Worm (Caenorhabditis elegans): ENCODE data around the gene srh-190.

srh-190 gene

ce11 chrV:3891919-3892318, 11.0 kb upstream of the srh-190 start, which contains the start of gene C17E7.12:
Gene C17E7.12 (minus strand): TSS chrV:3892019.
- TF ChIP-seq tbx-8 (GFP tag; optimal IDR thresholded peaks at IDR 0.05) (no peak), snpc-4 (tag; optimal IDR thresholded peaks at IDR 0.05) (no peak), drap-1 (GFP tag; optimal IDR thresholded peaks at IDR 0.05) (no peak), blmp-1 (tag; optimal IDR thresholded peaks at IDR 0.05) (no peak), unc-120 (tag; optimal IDR thresholded peaks at IDR 0.05; ENCODE audit: poor library complexity, severe bottlenecking) (no peak), mep-1 (tag; optimal IDR thresholded peaks at IDR 0.05) (no peak), nhr-12 (tag; optimal IDR thresholded peaks at IDR 0.05) (no peak), ceh-83 (GFP tag; optimal IDR thresholded peaks at IDR 0.05) (no peak), nhr-237 (tag; optimal IDR thresholded peaks at IDR 0.05) (no peak), ceh-43 (GFP tag; optimal IDR thresholded peaks at IDR 0.05) (no peak), elt-1 (tag; optimal IDR thresholded peaks at IDR 0.05; ENCODE audit: borderline replicate concordance, insufficient read depth) (no peak), ztf-11 (tag; optimal IDR thresholded peaks at IDR 0.05) (no peak), lsy-2 (tag; optimal IDR thresholded peaks at IDR 0.05) (no peak), sem-2 (GFP tag; optimal IDR thresholded peaks at IDR 0.05) (no peak), unc-62 (GFP tag; optimal IDR thresholded peaks at IDR 0.05) (no peak), ces-1 (GFP tag; optimal IDR thresholded peaks at IDR 0.05) (no peak), lin-13 (tag; optimal IDR thresholded peaks at IDR 0.05) (no peak)

- TF ChIP-seq blmp-1 (tag; optimal IDR thresholded peaks at IDR 0.05) (no peak), elt-1 (tag; optimal IDR thresholded peaks at IDR 0.05; ENCODE audit: borderline replicate concordance, insufficient read depth) (no peak), mep-1 (tag; optimal IDR thresholded peaks at IDR 0.05) (no peak), nhr-76 (tag; optimal IDR thresholded peaks at IDR 0.05) (no peak), nhr-2 (tag; optimal IDR thresholded peaks at IDR 0.05) (no peak), ceh-83 (GFP tag; optimal IDR thresholded peaks at IDR 0.05) (no peak)
Observed at ce11 chrV:3892361-3892904, 10.5 kb upstream of the srh-190 start, which contains the start of gene C17E7.4. Gene C17E7.4 (plus strand): TSS chrV:3892854.

ce11 chrV:3894661-3895060, 8.2 kb upstream of the srh-190 start, which contains the start of gene sre-9:
Gene sre-9 (plus strand): TSS chrV:3894961.
- no peak for TF ChIP-seq sptf-1 (tag; optimal IDR thresholded peaks at IDR 0.05)
- no peak for TF ChIP-seq mab-5 (tag; optimal IDR thresholded peaks at IDR 0.05)
- no peak for TF ChIP-seq elt-1 (tag; optimal IDR thresholded peaks at IDR 0.05; ENCODE audit: borderline replicate concordance, insufficient read depth)
- TF ChIP-seq mls-2 (tag; optimal IDR thresholded peaks at IDR 0.05): no peak
- TF ChIP-seq bed-3 (GFP tag; optimal IDR thresholded peaks at IDR 0.05): no peak
- TF ChIP-seq nhr-28 (tag; optimal IDR thresholded peaks at IDR 0.05): no peak
- no peak for TF ChIP-seq unc-62 (GFP tag; optimal IDR thresholded peaks at IDR 0.05)
- no peak for TF ChIP-seq ztf-11 (tag; optimal IDR thresholded peaks at IDR 0.05)
- no peak for TF ChIP-seq nhr-237 (tag; optimal IDR thresholded peaks at IDR 0.05)
- TF ChIP-seq lsy-2 (tag; optimal IDR thresholded peaks at IDR 0.05): no peak
- no peak for TF ChIP-seq cnd-1 (tag; optimal IDR thresholded peaks at IDR 0.05)
- no peak for TF ChIP-seq hlh-1 (tag; optimal IDR thresholded peaks at IDR 0.05)
- TF ChIP-seq ces-1 (GFP tag; optimal IDR thresholded peaks at IDR 0.05): no peak
- TF ChIP-seq ceh-83 (GFP tag; optimal IDR thresholded peaks at IDR 0.05): no peak
- no peak for TF ChIP-seq lin-13 (tag; optimal IDR thresholded peaks at IDR 0.05)
- TF ChIP-seq mep-1 (tag; optimal IDR thresholded peaks at IDR 0.05): no peak
- no peak for TF ChIP-seq tbx-8 (GFP tag; optimal IDR thresholded peaks at IDR 0.05)
- no peak for TF ChIP-seq snpc-4 (tag; optimal IDR thresholded peaks at IDR 0.05)
- TF ChIP-seq nhr-2 (tag; optimal IDR thresholded peaks at IDR 0.05): no peak
- TF ChIP-seq nhr-76 (tag; optimal IDR thresholded peaks at IDR 0.05): no peak

- TF ChIP-seq zip-8 (tag; optimal IDR thresholded peaks at IDR 0.05) (peak; percentile 99), nhr-28 (tag; optimal IDR thresholded peaks at IDR 0.05) (no peak)
Observed at ce11 chrV:3896018-3896417, 6.9 kb upstream of the srh-190 start.

ce11 chrV:3900102-3900501, 2.8 kb upstream of the srh-190 start, which contains the start of gene irld-22:
Gene irld-22 (minus strand): TSS chrV:3900202.
- TF ChIP-seq ham-2 (GFP tag; optimal IDR thresholded peaks at IDR 0.05) (no peak), lsy-2 (tag; optimal IDR thresholded peaks at IDR 0.05) (no peak), blmp-1 (tag; optimal IDR thresholded peaks at IDR 0.05) (no peak), unc-62 (GFP tag; optimal IDR thresholded peaks at IDR 0.05) (no peak), flh-1 (GFP tag; optimal IDR thresholded peaks at IDR 0.05) (no peak), sem-2 (GFP tag; optimal IDR thresholded peaks at IDR 0.05) (no peak), lin-32 (GFP tag; optimal IDR thresholded peaks at IDR 0.05) (no peak), hlh-1 (tag; optimal IDR thresholded peaks at IDR 0.05) (no peak), nhr-237 (tag; optimal IDR thresholded peaks at IDR 0.05) (no peak), mep-1 (tag; optimal IDR thresholded peaks at IDR 0.05) (no peak), unc-120 (tag; optimal IDR thresholded peaks at IDR 0.05; ENCODE audit: poor library complexity, severe bottlenecking) (no peak), nhr-12 (tag; optimal IDR thresholded peaks at IDR 0.05) (no peak), bed-3 (GFP tag; optimal IDR thresholded peaks at IDR 0.05) (no peak), ceh-43 (GFP tag; optimal IDR thresholded peaks at IDR 0.05) (no peak)
